Fruit fly (Drosophila melanogaster): ENCODE data around the gene Ddr.

Ddr gene

DNA sequence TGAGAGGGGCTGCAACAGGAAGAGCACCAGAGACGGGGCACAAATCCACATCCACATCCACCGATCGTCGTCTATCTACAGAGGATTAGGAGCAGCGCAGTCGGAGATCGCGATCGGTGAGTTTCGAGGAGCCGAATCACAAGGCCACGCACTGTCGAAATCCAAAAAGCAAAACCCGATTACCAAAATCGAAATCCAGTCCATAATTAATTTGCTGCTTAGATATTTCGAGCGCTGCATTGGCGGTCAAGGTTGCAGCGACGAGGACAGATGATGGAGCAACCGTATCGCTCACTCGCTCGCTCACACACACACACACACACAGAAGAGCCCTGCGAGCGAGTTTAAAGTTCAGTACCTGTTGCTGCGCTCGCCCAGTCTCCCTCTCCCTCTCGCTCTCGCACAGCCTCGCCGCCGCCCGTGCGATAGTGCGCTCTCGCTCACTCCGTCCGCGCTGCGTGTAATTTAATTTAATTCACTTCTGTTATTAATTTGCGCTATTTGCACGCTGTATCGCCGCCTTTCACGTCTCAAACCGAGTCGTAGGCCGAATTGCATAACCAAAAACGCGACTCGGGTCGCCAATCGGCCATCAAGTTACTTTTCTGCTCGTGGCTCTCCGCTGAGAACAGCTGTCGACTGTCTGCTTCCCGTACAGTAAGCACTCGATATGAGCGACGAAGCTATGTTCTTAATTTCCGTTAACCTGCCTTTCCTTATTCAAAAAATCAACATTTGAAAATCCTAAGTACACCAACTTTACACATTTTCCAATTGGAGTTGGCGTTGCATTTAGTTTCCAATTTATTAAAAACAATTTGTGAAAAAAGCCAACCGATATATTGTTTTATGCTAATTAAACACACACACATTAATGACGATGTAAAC is 86.3 kb downstream of the Ddr start (continued):
- TF ChIP-seq Sox102F (GFP tag; optimal IDR thresholded peaks at IDR 0.05) (peak; percentile 23), CG7368 (GFP tag; optimal IDR thresholded peaks at IDR 0.05) (no peak), dsx (GFP tag; optimal IDR thresholded peaks at IDR 0.05; ENCODE audit: poor library complexity, severe bottlenecking) (no peak), CG1621 (tag; optimal IDR thresholded peaks at IDR 0.05) (peak; percentile 28), Gug (GFP tag; IDR thresholded peaks at IDR 0.05) (peak; percentile 13; the same call in 1 of the 2 replicates), CG11762 (GFP tag; optimal IDR thresholded peaks at IDR 0.05; ENCODE audit: insufficient read depth) (no peak), esn (GFP tag; optimal IDR thresholded peaks at IDR 0.05) (peak; percentile 57), Eip78C (GFP tag) (peak; percentile 81), CG9139 (GFP tag; optimal IDR thresholded peaks at IDR 0.05) (peak; percentile 67), CG8319 (GFP tag; optimal IDR thresholded peaks at IDR 0.05) (no peak), fkh (GFP tag; optimal IDR thresholded peaks at IDR 0.05) (peak; percentile 0), CG6854 (GFP tag; optimal IDR thresholded peaks at IDR 0.05) (peak; percentile 62), ss (GFP tag; optimal IDR thresholded peaks at IDR 0.05) (peak; percentile 84 to 88), CG10669 (GFP tag; optimal IDR thresholded peaks at IDR 0.05) (peak; percentile 27), CG4318 (GFP tag; optimal IDR thresholded peaks at IDR 0.05) (no peak), CG6792 (GFP tag; optimal IDR thresholded peaks at IDR 0.05) (peak; percentile 26), Sox15 (GFP tag; optimal IDR thresholded peaks at IDR 0.05) (peak; percentile 2), fd59A (GFP tag; optimal IDR thresholded peaks at IDR 0.05) (no peak), dac (GFP tag; optimal IDR thresholded peaks at IDR 0.05) (peak; percentile 18), CG6276 (GFP tag; optimal IDR thresholded peaks at IDR 0.05) (peak; percentile 55), Smox (GFP tag; optimal IDR thresholded peaks at IDR 0.05) (no peak), CG16779 (tag; optimal IDR thresholded peaks at IDR 0.05) (peak; percentile 19), CG11902 (GFP tag; optimal IDR thresholded peaks at IDR 0.05) (no peak), vri (GFP tag; optimal IDR thresholded peaks at IDR 0.05) (peak; percentile 74), fd85E (GFP tag; optimal IDR thresholded peaks at IDR 0.05) (no peak), cyc (GFP tag; optimal IDR thresholded peaks at IDR 0.05) (peak; percentile 49), CG8632 (GFP tag; optimal IDR thresholded peaks at IDR 0.05) (peak; percentile 6), topi (GFP tag; optimal IDR thresholded peaks at IDR 0.05) (peak; percentile 34), Eip93F (GFP tag; optimal IDR thresholded peaks at IDR 0.05) (no peak), Eip75B (GFP tag; optimal IDR thresholded peaks at IDR 0.05) (peak; percentile 12), salr (GFP tag; optimal IDR thresholded peaks at IDR 0.05) (no peak), CG6808 (GFP tag; optimal IDR thresholded peaks at IDR 0.05) (peak; percentile 74), spab (GFP tag; optimal IDR thresholded peaks at IDR 0.05) (peak; percentile 28), Sox14 (GFP tag; optimal IDR thresholded peaks at IDR 0.05) (peak; percentile 14), Hr38 (GFP tag; optimal IDR thresholded peaks at IDR 0.05) (no peak), Met (GFP tag; optimal IDR thresholded peaks at IDR 0.05) (peak; percentile 37), Ets96B (tag; optimal IDR thresholded peaks at IDR 0.05) (peak; percentile 2), CG34406 (GFP tag; optimal IDR thresholded peaks at IDR 0.05) (no peak)

DNA sequence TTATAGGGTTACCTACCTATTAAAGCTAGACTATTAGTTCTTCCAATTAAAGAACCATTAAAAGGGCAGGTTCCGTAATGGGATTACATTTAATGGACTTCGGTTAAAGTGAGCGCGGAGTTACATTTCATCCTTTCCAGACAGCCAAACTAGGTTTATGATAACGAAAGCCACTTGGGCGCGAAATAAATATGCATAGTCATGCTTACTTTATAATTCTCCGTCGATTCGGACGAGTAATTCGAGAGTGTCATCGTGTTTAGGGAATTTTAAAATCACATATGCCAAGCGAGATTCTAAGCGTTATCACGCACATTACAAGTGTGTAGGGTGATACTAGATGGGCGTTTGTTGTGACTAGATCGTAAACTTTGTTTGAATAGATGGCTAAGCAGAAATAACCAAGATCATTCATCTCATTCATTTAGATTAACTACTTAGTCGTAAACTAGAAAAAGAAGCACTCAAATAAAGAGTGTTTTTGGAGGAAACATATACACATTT is 87.4 kb downstream of the Ddr start:
- no peak for TF ChIP-seq CG7368 (GFP tag; optimal IDR thresholded peaks at IDR 0.05)

Measured in whole organism, prepupa.